Fruit fly (Drosophila melanogaster) whole organism, embryonic: ENCODE results near the gene lectin-37Da.

Experiments used
- Adf1 ChIP-seq: fragments of 200-800 bp; sonication (Bioruptor generic); IDR thresholded peaks from 2 replicates; pipeline ENCODE4 v1.3.6; 2022; ENCODE audit warnings: missing biosample characterization, missing genetic modification characterization
- C15 ChIP-seq: fragments of 200-800 bp; sonication (Bioruptor generic); IDR thresholded peaks from 3 replicates; pipeline ENCODE4 v1.3.6; 2022; ENCODE audit warnings: missing biosample characterization, missing genetic modification characterization
- CG10274 ChIP-seq: fragments of 200-800 bp; sonication (Bioruptor generic); optimal IDR thresholded peaks from 3 replicates; lab custom pipeline; 2017; ENCODE audit warnings: missing biosample characterization, mild to moderate bottlenecking, missing genetic modification characterization
- CG10431 ChIP-seq: fragments of 200-800 bp; sonication (Bioruptor generic); optimal IDR thresholded peaks from 3 replicates; lab custom pipeline; 2018; ENCODE audit warnings: missing biosample characterization, mild to moderate bottlenecking, missing genetic modification characterization
- CG10654 ChIP-seq: fragments of 200-800 bp; sonication (Bioruptor generic); optimal IDR thresholded peaks from 2 replicates; lab custom pipeline; 2016; ENCODE audit warnings: missing biosample characterization, missing genetic modification characterization
- CG11085 ChIP-seq: fragments of 200-800 bp; sonication (Bioruptor generic); IDR thresholded peaks from 2 replicates; pipeline ENCODE4 v1.3.6; 2022; ENCODE audit warnings: missing biosample characterization, missing genetic modification characterization
- CG11093 ChIP-seq: fragments of 200-800 bp; sonication (Bioruptor generic); IDR thresholded peaks from 3 replicates; pipeline ENCODE4 v1.3.6; 2022; ENCODE audit warnings: missing biosample characterization, missing genetic modification characterization
- CG12236 ChIP-seq: fragments of 200-800 bp; sonication (Bioruptor generic); optimal IDR thresholded peaks from 2 replicates; lab custom pipeline; 2016; ENCODE audit warnings: missing biosample characterization, missing genetic modification characterization
- CG12391 ChIP-seq: fragments of 200-800 bp; sonication (Bioruptor generic); optimal IDR thresholded peaks from 3 replicates; lab custom pipeline; 2018; ENCODE audit warnings: missing biosample characterization, mild to moderate bottlenecking, missing genetic modification characterization, moderate library complexity
- CG13424 ChIP-seq: fragments of 200-800 bp; sonication (Bioruptor generic); optimal IDR thresholded peaks from 2 replicates; lab custom pipeline; 2019; ENCODE audit warnings: missing biosample characterization, mild to moderate bottlenecking, missing genetic modification characterization, moderate library complexity
- CG14860 ChIP-seq: fragments of 200-800 bp; sonication (Bioruptor generic); IDR thresholded peaks from 3 replicates; pipeline ENCODE4 v1.3.6; 2022; ENCODE audit warnings: missing biosample characterization, missing genetic modification characterization; ENCODE audit not compliant: partially characterized antibody
- CG1647 ChIP-seq: fragments of 200-800 bp; sonication (Bioruptor generic); optimal IDR thresholded peaks from 3 replicates; lab custom pipeline; 2016; ENCODE audit warnings: missing biosample characterization, missing genetic modification characterization
- CG18262 ChIP-seq: fragments of 200-800 bp; optimal IDR thresholded peaks from 3 replicates; lab custom pipeline; 2019; ENCODE audit warnings: missing biosample characterization, mild to moderate bottlenecking, missing genetic modification characterization, moderate library complexity
- CG1832 ChIP-seq: fragments of 200-800 bp; sonication (Bioruptor generic); optimal IDR thresholded peaks from 2 replicates; lab custom pipeline; 2017; ENCODE audit warnings: missing biosample characterization, mild to moderate bottlenecking, missing genetic modification characterization, inconsistent platforms
- CG2712 ChIP-seq: fragments of 200-800 bp; optimal IDR thresholded peaks from 3 replicates; lab custom pipeline; 2019; ENCODE audit warnings: missing biosample characterization, mild to moderate bottlenecking, missing genetic modification characterization, moderate library complexity
- CG2889 ChIP-seq: fragments of 200-800 bp; sonication (Bioruptor generic); IDR thresholded peaks from 3 replicates; pipeline ENCODE4 v1.3.6; 2022; ENCODE audit warnings: missing biosample characterization, missing genetic modification characterization
- CG33557 ChIP-seq: fragments of 200-800 bp; sonication (Bioruptor generic); optimal IDR thresholded peaks from 2 replicates; lab custom pipeline; 2019; ENCODE audit warnings: missing biosample characterization, mild to moderate bottlenecking, missing genetic modification characterization, moderate library complexity
- CG3838 ChIP-seq: fragments of 200-800 bp; sonication (Bioruptor generic); optimal IDR thresholded peaks from 3 replicates; lab custom pipeline; 2016; ENCODE audit warnings: missing biosample characterization, missing genetic modification characterization
- CG4360 ChIP-seq: fragments of 200-800 bp; sonication (Bioruptor generic); IDR thresholded peaks from 2 replicates; pipeline ENCODE4 v1.3.6; 2022; ENCODE audit warnings: missing biosample characterization, missing genetic modification characterization
- CG4424 ChIP-seq: fragments of 200-800 bp; sonication (Bioruptor generic); optimal IDR thresholded peaks from 3 replicates; lab custom pipeline; 2016; ENCODE audit warnings: missing biosample characterization, missing genetic modification characterization
- CG7357 ChIP-seq: fragments of 200-800 bp; sonication (Bioruptor generic); IDR thresholded peaks from 3 replicates; pipeline ENCODE4 v1.3.6; 2022; ENCODE audit warnings: missing biosample characterization, missing genetic modification characterization
- CG7928 ChIP-seq: fragments of 200-800 bp; sonication (Bioruptor generic); optimal IDR thresholded peaks from 2 replicates; lab custom pipeline; 2017; ENCODE audit warnings: missing biosample characterization, mild to moderate bottlenecking, missing genetic modification characterization
- CG8359 ChIP-seq: fragments of 200-800 bp; sonication (Bioruptor generic); optimal IDR thresholded peaks from 2 replicates; lab custom pipeline; 2017; ENCODE audit warnings: missing biosample characterization, mild to moderate bottlenecking, missing genetic modification characterization, borderline replicate concordance
- CG8924 ChIP-seq: fragments of 200-800 bp; optimal IDR thresholded peaks from 3 replicates; lab custom pipeline; 2019; ENCODE audit warnings: missing biosample characterization, mild to moderate bottlenecking, missing genetic modification characterization, moderate library complexity
- CHES-1-like ChIP-seq: fragments of 200-800 bp; sonication (Bioruptor generic); optimal IDR thresholded peaks from 2 replicates; lab custom pipeline; 2016; ENCODE audit warnings: missing biosample characterization, missing genetic modification characterization
- Dref ChIP-seq: fragments of 200-800 bp; sonication (Bioruptor generic); IDR thresholded peaks from 2 replicates; pipeline ENCODE4 v1.3.6; 2022; ENCODE audit warnings: missing biosample characterization, missing genetic modification characterization
- E2f1 ChIP-seq: fragments of 200-800 bp; sonication (Bioruptor generic); IDR thresholded peaks from 2 replicates; pipeline ENCODE4 v1.3.6; 2022; ENCODE audit warnings: missing biosample characterization, missing genetic modification characterization
- Mes4 ChIP-seq: fragments of 200-800 bp; sonication (Bioruptor generic); optimal IDR thresholded peaks from 2 replicates; lab custom pipeline; 2016; ENCODE audit warnings: missing biosample characterization, missing genetic modification characterization
- Ptx1 ChIP-seq: fragments of 200-800 bp; sonication (Bioruptor generic); IDR thresholded peaks from 2 replicates; pipeline ENCODE4 v1.3.6; 2022; ENCODE audit warnings: missing biosample characterization, missing genetic modification characterization
- Side ChIP-seq: fragments of 200-800 bp; sonication (Bioruptor generic); optimal IDR thresholded peaks from 2 replicates; lab custom pipeline; 2016; ENCODE audit warnings: missing biosample characterization, missing genetic modification characterization
- Six4 ChIP-seq: fragments of 200-800 bp; sonication (Bioruptor generic); optimal IDR thresholded peaks from 2 replicates; lab custom pipeline; 2016; ENCODE audit warnings: missing biosample characterization, missing genetic modification characterization
- ab ChIP-seq: fragments of 200-800 bp; sonication (Bioruptor generic); optimal IDR thresholded peaks from 2 replicates; lab custom pipeline; 2016; ENCODE audit warnings: missing biosample characterization, missing genetic modification characterization
- al ChIP-seq: fragments of 200-800 bp; sonication (Bioruptor generic); IDR thresholded peaks from 2 replicates; pipeline ENCODE4 v1.3.6; 2022; ENCODE audit warnings: missing biosample characterization, missing genetic modification characterization
- da ChIP-seq: fragments of 200-800 bp; sonication (Bioruptor generic); optimal IDR thresholded peaks from 2 replicates; lab custom pipeline; 2016; ENCODE audit warnings: missing biosample characterization, missing genetic modification characterization
- fru ChIP-seq: fragments of >200 bp; optimal IDR thresholded peaks from 2 replicates; lab custom pipeline; 2017
- gsb ChIP-seq: fragments of 200-800 bp; sonication (Bioruptor generic); IDR thresholded peaks from 2 replicates; pipeline ENCODE4 v1.3.6; 2022; ENCODE audit warnings: missing biosample characterization, missing genetic modification characterization
- ham ChIP-seq: fragments of 200-800 bp; sonication (Bioruptor generic); IDR thresholded peaks from 2 replicates; pipeline ENCODE4 v1.3.6; 2022; ENCODE audit warnings: missing biosample characterization, missing genetic modification characterization
- hth ChIP-seq: fragments of >200 bp; optimal IDR thresholded peaks from 2 replicates; lab custom pipeline; 2017; ENCODE audit warnings: inconsistent platforms
- kni ChIP-seq: fragments of 200-800 bp; sonication (Bioruptor generic); optimal IDR thresholded peaks from 3 replicates; lab custom pipeline; 2017; ENCODE audit warnings: mild to moderate bottlenecking, missing biosample characterization, missing genetic modification reagents, missing genetic modification characterization
- p53 ChIP-seq: fragments of 200-800 bp; sonication (Bioruptor generic); optimal IDR thresholded peaks from 2 replicates; lab custom pipeline; 2016; ENCODE audit warnings: missing biosample characterization, missing genetic modification characterization
- prd ChIP-seq, 3 experiments: fragments of >200 bp in 2 of 3; fragments of 200-800 bp in 1 of 3; sonication (Bioruptor generic) in 1 of 3; optimal IDR thresholded peaks in 2 of 3; IDR thresholded peaks in 1 of 3; 2 replicates in 2 of 3; 3 replicates in 1 of 3; pipeline versions ENCODE4 v1.3.6 to Lab custom; 2017 to 2022; ENCODE audit warnings: missing biosample characterization in 1 of 3, missing genetic modification characterization in 1 of 3
- schlank ChIP-seq: fragments of 200-800 bp; sonication (Bioruptor generic); optimal IDR thresholded peaks from 2 replicates; lab custom pipeline; 2018; ENCODE audit warnings: missing biosample characterization, mild to moderate bottlenecking, missing genetic modification characterization
- seq ChIP-seq: fragments of 200-800 bp; sonication (Bioruptor generic); IDR thresholded peaks from 2 replicates; pipeline ENCODE4 v1.3.6; 2022; ENCODE audit warnings: missing biosample characterization, missing genetic modification characterization
- sisA ChIP-seq: fragments of 200-800 bp; sonication (Bioruptor generic); IDR thresholded peaks from 2 replicates; pipeline ENCODE4 v1.3.6; 2022; ENCODE audit warnings: missing biosample characterization, missing genetic modification characterization
- slou ChIP-seq: fragments of 200-800 bp; sonication (Bioruptor generic); optimal IDR thresholded peaks from 3 replicates; lab custom pipeline; 2016; ENCODE audit warnings: missing biosample characterization, missing genetic modification characterization
- tap ChIP-seq: fragments of 200-800 bp; optimal IDR thresholded peaks from 3 replicates; lab custom pipeline; 2019; ENCODE audit warnings: missing biosample characterization, mild to moderate bottlenecking, missing genetic modification characterization, moderate library complexity
- tgo ChIP-seq: fragments of 200-800 bp; sonication (Bioruptor generic); IDR thresholded peaks from 3 replicates; pipeline ENCODE4 v1.3.6; 2022; ENCODE audit warnings: missing biosample characterization, missing genetic modification characterization
- tin ChIP-seq: fragments of 200-800 bp; sonication (Bioruptor generic); optimal IDR thresholded peaks from 3 replicates; lab custom pipeline; 2016; ENCODE audit warnings: missing biosample characterization, missing genetic modification characterization
- tio ChIP-seq: fragments of 200-800 bp; sonication (Bioruptor generic); optimal IDR thresholded peaks from 2 replicates; lab custom pipeline; 2017; ENCODE audit warnings: missing biosample characterization, missing genetic modification characterization, inconsistent platforms
- tx ChIP-seq: fragments of 200-800 bp; sonication (Bioruptor generic); optimal IDR thresholded peaks from 2 replicates; lab custom pipeline; 2016; ENCODE audit warnings: missing biosample characterization, missing genetic modification characterization
- wdn ChIP-seq: fragments of 200-800 bp; sonication (Bioruptor generic); IDR thresholded peaks from 2 replicates; pipeline ENCODE4 v1.3.6; 2022; ENCODE audit warnings: missing biosample characterization, missing genetic modification characterization
- z ChIP-seq: fragments of 200-800 bp; sonication (Bioruptor generic); IDR thresholded peaks from 3 replicates; pipeline ENCODE4 v1.3.6; 2022; ENCODE audit warnings: missing biosample characterization, missing genetic modification characterization

The lectin-37Da gene

dm6 chr2L:19397617-19398316, 20.4 kb upstream of the lectin-37Da start (continued):
- TF ChIP-seq gsb (GFP tag; lab: Robert Waterston, UW) (no peak), hth (lab: Kevin White, UChicago) (no peak), Adf1 (GFP tag; lab: Robert Waterston, UW) (no peak), CG8924 (tag; lab: Kevin White, UChicago) (peak; percentile 6), tin (GFP tag; lab: Kevin White, UChicago) (no peak), CG8359 (GFP tag; lab: Kevin White, UChicago) (no peak), wdn (GFP tag; lab: Robert Waterston, UW) (no peak), sisA (GFP tag; lab: Robert Waterston, UW) (no peak; the same call in 1 of the 2 replicates), tx (no peak), slou (GFP tag; lab: Kevin White, UChicago) (no peak), Side (GFP tag; lab: Kevin White, UChicago) (no peak), CG4424 (no peak), al (no peak), CG12236 (GFP tag; lab: Kevin White, UChicago) (no peak), Dref (GFP tag; lab: Robert Waterston, UW) (no peak), E2f1 (no peak), Mes4 (GFP tag; lab: Kevin White, UChicago) (no peak), CG4360 (GFP tag; lab: Robert Waterston, UW) (no peak), z (GFP tag; lab: Robert Waterston, UW) (no peak), CG3838 (GFP tag; lab: Kevin White, UChicago) (no peak), CG2712 (tag; lab: Kevin White, UChicago) (no peak), CG10274 (GFP tag; lab: Kevin White, UChicago) (no peak), CG1647 (GFP tag; lab: Kevin White, UChicago) (no peak), CG11085 (no peak), tgo (GFP tag; lab: Robert Waterston, UW) (no peak), CG18262 (peak; percentile 2), CG7928 (GFP tag; lab: Kevin White, UChicago) (no peak), Ptx1 (GFP tag; lab: Robert Waterston, UW) (0 out of 2 replicates have a peak, but pooled peaks have one; percentile 17), tap (tag; lab: Kevin White, UChicago) (peak; percentile 6), da (no peak), CG11093 (GFP tag; lab: Robert Waterston, UW) (no peak), p53 (GFP tag; lab: Kevin White, UChicago) (no peak), CG14860 (no peak), CG12391 (tag; lab: Kevin White, UChicago) (no peak), CG2889 (GFP tag; lab: Robert Waterston, UW) (no peak), tio (peak; percentile 49), CG10654 (no peak), kni (GFP tag; lab: Kevin White, UChicago) (no peak), seq (GFP tag; lab: Robert Waterston, UW) (no peak), CG33557 (GFP tag; lab: Kevin White, UChicago) (no peak), CG10431 (GFP tag; lab: Kevin White, UChicago) (no peak), CG1832 (no peak), ham (GFP tag; lab: Robert Waterston, UW) (no peak), prd (optimal IDR thresholded peaks at IDR 0.05; lab: Kevin White, UChicago) (no peak), prd (GFP tag; IDR thresholded peaks at IDR 0.05; lab: Robert Waterston, UW) (no peak), CG13424 (peak; percentile 40), CHES-1-like (no peak), CG7357 (GFP tag; lab: Robert Waterston, UW) (no peak), C15 (GFP tag; lab: Robert Waterston, UW) (no peak), Six4 (GFP tag; lab: Kevin White, UChicago) (no peak), fru (no peak), schlank (tag; lab: Kevin White, UChicago) (no peak), ab (GFP tag; lab: Kevin White, UChicago) (no peak)
